Worm (Caenorhabditis elegans): Measurements from ENCODE around the gene cank-26.

Gene cank-26

ce11 chrII:3958673-3959299 is 16.1 kb downstream of the cank-26 start (continued):
- TF ChIP-seq mxl-2 (GFP tag; conservative IDR thresholded peaks at IDR 0.05) (no peak), daf-12 (tag; optimal IDR thresholded peaks at IDR 0.05) (no peak), D1046.2 (GFP tag; IDR thresholded peaks at IDR 0.05) (0 out of 2 replicates have a peak, but pooled peaks have one; percentile 17), nhr-10 (tag; optimal IDR thresholded peaks at IDR 0.05) (peak; percentile 47), ceh-28 (tag; optimal IDR thresholded peaks at IDR 0.05) (no peak), madf-9 (GFP tag; conservative IDR thresholded peaks at IDR 0.05) (peak; percentile 22; the same call in 1 of the 2 replicates), nhr-41 (GFP tag; IDR thresholded peaks at IDR 0.05) (no peak), nhr-28 (tag; optimal IDR thresholded peaks at IDR 0.05) (peak; percentile 81), Y105C5A.15 (GFP tag; IDR thresholded peaks at IDR 0.05) (no peak), zag-1 (tag; optimal IDR thresholded peaks at IDR 0.05) (no peak), ztf-11 (tag; optimal IDR thresholded peaks at IDR 0.05) (no peak), fkh-10 (GFP tag; optimal IDR thresholded peaks at IDR 0.05) (no peak), daf-19 (GFP tag; conservative IDR thresholded peaks at IDR 0.05) (no peak), ama-1 (optimal IDR thresholded peaks at IDR 0.05) (no peak), spr-1 (tag; optimal IDR thresholded peaks at IDR 0.05) (peak; percentile 25), ceh-82 (tag; optimal IDR thresholded peaks at IDR 0.05) (no peak), dmd-8 (GFP tag; IDR thresholded peaks at IDR 0.05) (no peak), ZK546.5 (tag; optimal IDR thresholded peaks at IDR 0.05) (no peak), Y48G9A.11 (GFP tag; IDR thresholded peaks at IDR 0.05) (no peak), egl-43 (GFP tag; IDR thresholded peaks at IDR 0.05) (peak; percentile 35; the same call in 1 of the 2 replicates), dve-1 (tag; optimal IDR thresholded peaks at IDR 0.05; ENCODE audit: insufficient read depth) (peak; percentile 91), nhr-102 (tag; optimal IDR thresholded peaks at IDR 0.05) (peak; percentile 28), egl-27 (tag; optimal IDR thresholded peaks at IDR 0.05) (no peak), saeg-2 (GFP tag; IDR thresholded peaks at IDR 0.05) (0 out of 2 replicates have a peak, but pooled peaks have one; percentile 46), daf-8 (GFP tag; IDR thresholded peaks at IDR 0.05) (no peak), Y75B8A.6 (GFP tag; IDR thresholded peaks at IDR 0.05) (no peak), hif-1 (tag; optimal IDR thresholded peaks at IDR 0.05) (peak in 1 of 2 experiments; percentile 46), snpc-4 (tag; optimal IDR thresholded peaks at IDR 0.05) (no peak), zfp-3 (GFP tag; conservative IDR thresholded peaks at IDR 0.05) (no peak), nhr-111 (GFP tag; optimal IDR thresholded peaks at IDR 0.05) (no peak), madf-5 (GFP tag; IDR thresholded peaks at IDR 0.05) (no peak), F37D6.2 (tag; optimal IDR thresholded peaks at IDR 0.05) (peak; percentile 37), nhr-237 (tag; optimal IDR thresholded peaks at IDR 0.05) (no peak), mdl-1 (tag; optimal IDR thresholded peaks at IDR 0.05) (peak; percentile 66 to 97), jun-1 (tag; optimal IDR thresholded peaks at IDR 0.05) (peak; percentile 14), lir-3 (tag; optimal IDR thresholded peaks at IDR 0.05) (no peak), F44E2.7 (GFP tag; IDR thresholded peaks at IDR 0.05) (no peak), tra-1 (GFP tag; IDR thresholded peaks at IDR 0.05) (peak; percentile 85), pha-4 (GFP tag; IDR thresholded peaks at IDR 0.05) (peak; percentile 82), pha-4 (tag; optimal IDR thresholded peaks at IDR 0.05) (peak; percentile 91), ceh-62 (tag; optimal IDR thresholded peaks at IDR 0.05) (no peak), ZK337.2 (GFP tag; IDR thresholded peaks at IDR 0.05) (no peak), lsy-2 (tag; optimal IDR thresholded peaks at IDR 0.05) (peak; percentile 56 to 81), R02D3.7 (tag; optimal IDR thresholded peaks at IDR 0.05) (no peak), arid-1 (GFP tag; conservative IDR thresholded peaks at IDR 0.05) (no peak), zip-2 (tag; optimal IDR thresholded peaks at IDR 0.05) (no peak), nhr-6 (tag; optimal IDR thresholded peaks at IDR 0.05) (peak; percentile 58), ceh-44 (GFP tag; IDR thresholded peaks at IDR 0.05) (no peak), daf-16 (GFP tag; optimal IDR thresholded peaks at IDR 0.05) (peak; percentile 69 to 96), daf-16 (tag; optimal IDR thresholded peaks at IDR 0.05) (peak; percentile 99), hlh-11 (tag; optimal IDR thresholded peaks at IDR 0.05) (peak; percentile 92), ztf-7 (tag; optimal IDR thresholded peaks at IDR 0.05) (peak; percentile 6)

Measured in whole organism, L4 larva.